Worm (Caenorhabditis elegans) whole organism, L2 larva: ENCODE data around the gene ugt-49.

Experiments
- aly-2 ChIP-seq: fragments of 150-350 bp; optimal IDR thresholded peaks from 2 replicates; lab custom pipeline; 2014; ENCODE audit warnings: missing biosample characterization, missing genetic modification characterization
- ceh-82 ChIP-seq: fragments of 150-350 bp; optimal IDR thresholded peaks from 2 replicates; lab custom pipeline; 2014; ENCODE audit warnings: missing biosample characterization, missing genetic modification characterization
- fos-1 ChIP-seq: fragments of 150-350 bp; optimal IDR thresholded peaks from 2 replicates; lab custom pipeline; 2014; ENCODE audit warnings: missing biosample characterization, missing genetic modification characterization
- mab-5 ChIP-seq: fragments of 150-350 bp; optimal IDR thresholded peaks from 2 replicates; lab custom pipeline; 2014; ENCODE audit warnings: missing biosample characterization, missing genetic modification characterization
- mdl-1 ChIP-seq, 2 experiments: fragments of 150-350 bp in 1 of 2; sonication (generic microtip) in 1 of 2; optimal IDR thresholded peaks; 2 replicates each; lab custom pipeline; 2017; ENCODE audit warnings: missing biosample characterization in 2 of 2, missing genetic modification characterization in 2 of 2
- nhr-237 ChIP-seq: fragments of 150-350 bp; optimal IDR thresholded peaks from 2 replicates; lab custom pipeline; 2014; ENCODE audit warnings: missing biosample characterization, missing genetic modification characterization
- snpc-4 ChIP-seq: fragments of 150-350 bp; optimal IDR thresholded peaks from 2 replicates; lab custom pipeline; 2014; ENCODE audit warnings: missing biosample characterization, missing genetic modification characterization
- unc-39 ChIP-seq: fragments of 150-350 bp; optimal IDR thresholded peaks from 2 replicates; lab custom pipeline; 2014; ENCODE audit warnings: missing biosample characterization, missing genetic modification characterization
- zag-1 ChIP-seq: fragments of 150-350 bp; optimal IDR thresholded peaks from 2 replicates; lab custom pipeline; 2014; ENCODE audit warnings: missing biosample characterization, missing genetic modification characterization
- ztf-4 ChIP-seq: fragments of 150-350 bp; optimal IDR thresholded peaks from 2 replicates; lab custom pipeline; 2014; ENCODE audit warnings: missing biosample characterization, missing genetic modification characterization

DNA sequence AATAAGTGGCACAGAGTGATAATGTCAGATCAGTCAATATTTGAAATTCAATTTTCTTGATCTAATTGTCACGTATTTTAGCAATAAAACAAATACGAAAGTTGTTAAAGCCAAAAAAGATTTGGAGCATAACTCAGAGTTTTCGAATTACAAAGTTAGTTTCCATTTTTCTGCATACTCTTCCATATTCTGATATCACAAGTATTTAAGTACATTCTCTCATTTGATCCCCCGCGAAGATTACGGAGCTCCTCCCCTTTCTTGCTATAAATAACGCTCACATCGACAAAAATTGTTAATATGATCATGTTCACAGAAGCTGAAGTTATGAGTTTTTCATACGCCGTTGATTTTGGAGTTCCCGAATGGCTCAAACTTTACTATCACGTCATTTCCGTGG, 3.9 kb upstream of the ugt-49 start, which contains the start of gene sri-20:
- TF ChIP-seq mdl-1 (tag; optimal IDR thresholded peaks at IDR 0.05; lab: Kevin White, UChicago) (no peak), unc-39 (tag; lab: Kevin White, UChicago) (no peak), ztf-4 (no peak), ceh-82 (tag; lab: Kevin White, UChicago) (no peak), snpc-4 (tag; lab: Kevin White, UChicago) (no peak), aly-2 (tag; lab: Kevin White, UChicago) (no peak), fos-1 (no peak), mab-5 (no peak), zag-1 (tag; lab: Kevin White, UChicago) (no peak), nhr-237 (no peak)
